Worm (Caenorhabditis elegans): ENCODE measurements around the gene srh-159.

- TF ChIP-seq ztf-23 (GFP tag; IDR thresholded peaks at IDR 0.05), result no peak
- no peak for TF ChIP-seq tab-1 (GFP tag; IDR thresholded peaks at IDR 0.05)
- TF ChIP-seq ref-1 (GFP tag; conservative IDR thresholded peaks at IDR 0.05), result no peak
Observed at ce11 chrV:17206469-17206868, 24.3 kb downstream of the srh-159 start.

All from whole organism, midembryonic.